Worm (Caenorhabditis elegans): ENCODE measurements around the gene T05H4.3.
A peak's percentile ranks its signal among the peaks of the same experiment; 100 is the strongest.

The T05H4.3 gene

ce11 chrV:6471208-6471607 is 29.1 kb downstream of the T05H4.3 start:
- no peak for TF ChIP-seq tbx-7 (tag; optimal IDR thresholded peaks at IDR 0.05)
- TF ChIP-seq lin-11 (tag; optimal IDR thresholded peaks at IDR 0.05), result no peak
- no peak for TF ChIP-seq tbx-2 (tag; optimal IDR thresholded peaks at IDR 0.05)
- TF ChIP-seq ceh-31 (tag; optimal IDR thresholded peaks at IDR 0.05), result no peak
- TF ChIP-seq unc-3 (GFP tag; conservative IDR thresholded peaks at IDR 0.05), result no peak
- TF ChIP-seq unc-3 (tag; optimal IDR thresholded peaks at IDR 0.05), result no peak
- TF ChIP-seq ceh-30 (tag; optimal IDR thresholded peaks at IDR 0.05), result no peak
- TF ChIP-seq nfya-1 (tag; optimal IDR thresholded peaks at IDR 0.05), result no peak

- TF ChIP-seq sdc-2 (tag; optimal IDR thresholded peaks at IDR 0.05) (no peak), pros-1 (tag; optimal IDR thresholded peaks at IDR 0.05) (no peak), pha-4 (tag; optimal IDR thresholded peaks at IDR 0.05) (no peak), elt-4 (tag; optimal IDR thresholded peaks at IDR 0.05) (no peak), nfya-1 (tag; optimal IDR thresholded peaks at IDR 0.05) (no peak), mec-3 (tag; optimal IDR thresholded peaks at IDR 0.05; ENCODE audit: borderline replicate concordance) (no peak)
Observed at ce11 chrV:6476026-6476425, 33.9 kb downstream of the T05H4.3 start.

DNA sequence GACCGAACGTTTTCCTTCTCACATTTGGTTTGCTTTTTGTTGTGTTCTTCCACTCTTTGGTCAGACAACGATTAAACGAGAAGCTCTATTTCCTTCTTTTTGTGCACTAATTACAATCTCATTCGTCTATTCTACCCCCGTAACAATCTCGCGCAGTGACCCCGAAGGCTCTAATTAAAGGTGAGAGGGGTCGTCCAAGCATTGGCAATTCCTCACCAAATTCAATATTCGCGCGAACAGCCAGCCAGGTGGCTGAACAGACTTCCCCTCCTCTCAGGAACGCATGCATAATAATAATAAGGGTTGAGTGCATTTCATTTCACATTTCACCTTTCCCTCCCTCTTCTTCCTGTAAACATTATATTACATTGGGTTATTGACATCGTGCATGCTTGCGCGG is 43.0 kb downstream of the T05H4.3 start:
- peak; percentile 6 for TF ChIP-seq unc-42 (tag; optimal IDR thresholded peaks at IDR 0.05)
- TF ChIP-seq ref-2 (tag; optimal IDR thresholded peaks at IDR 0.05), result peak; percentile 14
- peak; percentile 45 for TF ChIP-seq tbx-2 (tag; optimal IDR thresholded peaks at IDR 0.05)
- TF ChIP-seq fkh-6 (tag; optimal IDR thresholded peaks at IDR 0.05), result no peak
- no peak for TF ChIP-seq ztf-16 (tag; optimal IDR thresholded peaks at IDR 0.05)
- TF ChIP-seq ceh-31 (tag; optimal IDR thresholded peaks at IDR 0.05), result peak; percentile 62
- TF ChIP-seq ahr-1 (tag; optimal IDR thresholded peaks at IDR 0.05), result no peak

DNA sequence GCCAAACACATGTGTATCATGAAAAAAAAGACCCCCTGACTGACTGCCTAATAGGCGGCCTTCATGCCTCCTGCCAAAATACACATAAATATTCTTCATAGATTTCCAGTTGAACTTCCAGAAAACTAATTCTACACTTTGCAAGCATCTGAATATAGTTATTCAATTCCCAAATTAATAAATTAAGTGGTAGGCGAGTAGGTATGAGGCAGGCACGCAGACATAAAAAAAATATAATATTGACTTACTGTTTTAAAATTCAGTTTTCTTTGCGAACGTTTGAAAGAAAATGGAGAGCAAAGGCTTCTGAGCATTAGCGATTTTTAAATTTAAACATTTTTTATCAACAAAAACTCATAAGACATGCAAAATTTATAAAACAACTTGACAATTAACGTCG is 45.7 kb downstream of the T05H4.3 start:
- no peak for TF ChIP-seq hlh-15 (tag; optimal IDR thresholded peaks at IDR 0.05)
- no peak for TF ChIP-seq ceh-22 (tag; optimal IDR thresholded peaks at IDR 0.05)

- TF ChIP-seq K09A11.1 (tag; optimal IDR thresholded peaks at IDR 0.05; ENCODE audit: insufficient read depth) (no peak), elt-2 (tag; optimal IDR thresholded peaks at IDR 0.05) (peak; percentile 61)
Observed at ce11 chrV:6488849-6489248, 46.7 kb downstream of the T05H4.3 start, which contains the start of gene lec-10. Gene lec-10 (minus strand): TSS chrV:6489120.

DNA sequence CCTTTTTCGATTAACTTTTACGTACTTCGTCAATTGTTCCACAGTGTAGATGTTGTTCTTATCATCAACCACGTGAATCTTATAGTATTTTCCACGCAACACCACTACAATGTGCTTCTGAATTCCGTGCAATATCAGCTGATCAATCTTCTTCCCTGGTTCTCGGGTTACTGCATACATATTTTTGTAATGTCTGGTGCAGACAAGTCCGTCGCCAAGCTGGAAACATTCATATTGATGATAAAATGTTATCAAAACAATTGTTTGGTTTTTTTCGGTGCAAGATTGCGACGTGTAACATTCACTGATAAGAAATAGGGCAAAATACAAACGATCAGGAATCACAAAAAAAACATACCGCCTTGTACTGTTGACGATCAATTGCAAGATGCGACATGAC is 50.4 kb downstream of the T05H4.3 start:
- TF ChIP-seq dve-1 (tag; optimal IDR thresholded peaks at IDR 0.05), result no peak
- peak; percentile 95 for TF ChIP-seq elt-2 (tag; optimal IDR thresholded peaks at IDR 0.05)

DNA sequence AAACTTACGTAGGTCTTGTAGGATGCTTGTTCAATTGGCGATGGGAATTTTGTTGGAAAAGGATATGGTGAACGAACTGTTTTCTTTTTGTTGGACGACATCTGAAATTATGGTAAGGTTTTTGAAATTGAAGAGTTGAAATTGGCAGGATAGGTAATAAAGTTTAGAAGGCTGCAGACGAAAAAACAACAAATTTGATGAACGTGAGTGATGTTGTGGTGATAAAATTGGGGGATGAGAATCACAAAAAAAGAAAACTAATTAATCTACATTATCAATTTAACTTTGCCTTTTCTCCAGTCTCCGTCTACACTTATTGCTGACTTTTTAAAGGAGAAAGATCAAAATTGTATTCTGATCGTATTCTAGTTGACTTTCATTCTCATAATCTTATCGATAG is 51.7 kb downstream of the T05H4.3 start, which contains the start of gene cpt-6:
cpt-6 (minus strand) TSS at position 101 of the 400 bp plus-strand sequence.
- TF ChIP-seq tbx-7 (tag; optimal IDR thresholded peaks at IDR 0.05) (no peak), nhr-11 (tag; optimal IDR thresholded peaks at IDR 0.05) (peak; percentile 42), che-1 (tag; optimal IDR thresholded peaks at IDR 0.05) (no peak), pat-9 (tag; optimal IDR thresholded peaks at IDR 0.05) (no peak)

DNA sequence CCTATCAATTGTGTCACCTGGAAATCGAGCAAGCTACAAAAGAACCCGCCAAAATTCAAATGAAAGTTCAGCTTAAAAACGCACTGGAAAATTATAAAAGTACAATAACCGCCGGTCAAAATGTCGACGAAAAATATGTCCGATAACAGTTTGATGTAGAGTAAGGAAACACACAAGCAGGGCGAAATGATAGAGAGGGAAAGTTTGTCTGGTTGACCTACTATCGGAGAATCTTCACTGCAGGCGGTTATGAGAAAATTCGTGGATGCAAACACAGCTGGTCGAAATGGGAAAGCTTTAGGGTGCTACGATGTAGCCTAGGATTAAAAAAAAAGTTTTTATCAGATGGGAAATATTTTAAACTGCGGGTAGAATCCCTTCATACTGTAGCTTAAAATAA is 53.2 kb downstream of the T05H4.3 start:
- TF ChIP-seq pqm-1 (tag; optimal IDR thresholded peaks at IDR 0.05), result no peak
- no peak for TF ChIP-seq pha-2 (tag; optimal IDR thresholded peaks at IDR 0.05)
- TF ChIP-seq K09A11.1 (tag; optimal IDR thresholded peaks at IDR 0.05; ENCODE audit: insufficient read depth), result no peak
- TF ChIP-seq F13H6.1 (tag; optimal IDR thresholded peaks at IDR 0.05), result no peak
- TF ChIP-seq ahr-1 (tag; optimal IDR thresholded peaks at IDR 0.05), result no peak
- no peak for TF ChIP-seq ceh-45 (GFP tag; IDR thresholded peaks at IDR 0.05)
- no peak for TF ChIP-seq lim-6 (tag; optimal IDR thresholded peaks at IDR 0.05)
- no peak for TF ChIP-seq pag-3 (tag; optimal IDR thresholded peaks at IDR 0.05; ENCODE audit: borderline replicate concordance)
- no peak for TF ChIP-seq sox-2 (GFP tag; IDR thresholded peaks at IDR 0.05)
- TF ChIP-seq ceh-22 (tag; optimal IDR thresholded peaks at IDR 0.05), result no peak
- no peak for TF ChIP-seq syd-9 (tag; optimal IDR thresholded peaks at IDR 0.05)
- TF ChIP-seq hlh-13 (GFP tag; optimal IDR thresholded peaks at IDR 0.05), result no peak
- TF ChIP-seq ceh-18 (tag; optimal IDR thresholded peaks at IDR 0.05), result no peak
- no peak for TF ChIP-seq gmeb-2 (tag; optimal IDR thresholded peaks at IDR 0.05)

Data from whole organism, late embryonic.